Fruit fly (Drosophila melanogaster): ENCODE data around the gene CG8420.

CG8420 gene

DNA sequence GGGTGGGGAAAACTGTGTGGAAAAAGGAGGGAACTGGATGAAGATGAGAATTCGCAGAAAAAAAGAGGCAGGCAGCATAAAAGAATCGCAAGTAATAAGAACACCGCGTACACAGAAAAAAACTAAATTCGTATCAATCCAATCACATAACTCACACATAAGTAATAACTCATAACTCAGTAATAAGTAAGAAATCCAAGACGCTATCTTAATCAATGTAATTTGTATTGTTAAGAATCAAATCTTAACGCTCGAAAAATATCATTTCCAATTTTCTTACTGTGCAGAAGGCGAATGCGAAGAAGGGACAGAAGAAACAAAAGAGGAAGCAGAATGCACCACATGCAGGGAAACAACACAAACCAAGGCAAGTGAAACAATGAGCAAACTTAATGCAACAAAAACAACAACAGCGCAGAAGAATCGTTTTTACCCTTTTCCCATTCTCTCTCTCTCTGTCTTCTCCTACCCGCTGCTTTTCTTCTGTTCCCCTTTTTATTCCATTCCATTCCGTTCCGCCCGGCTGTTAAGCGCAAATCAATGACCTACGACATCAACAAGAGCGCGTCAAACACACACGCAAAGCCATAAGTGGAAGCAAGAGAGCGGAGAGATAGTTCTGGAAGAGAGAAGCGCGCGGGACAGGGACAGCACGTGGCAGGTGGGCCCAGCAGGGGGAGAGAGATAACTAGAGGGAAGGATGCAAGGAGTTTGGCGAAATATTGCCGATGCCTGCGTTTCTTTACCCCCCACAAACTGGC is 17.2 kb upstream of the CG8420 start:
- TF ChIP-seq usp (GFP tag; optimal IDR thresholded peaks at IDR 0.05) (no peak), pan (optimal IDR thresholded peaks at IDR 0.05) (no peak), EcR (GFP tag; optimal IDR thresholded peaks at IDR 0.05) (peak; percentile 18 to 84), Dll (optimal IDR thresholded peaks at IDR 0.05) (peak; percentile 54), psq (optimal IDR thresholded peaks at IDR 0.05) (peak; percentile 35), CG8478 (optimal IDR thresholded peaks at IDR 0.05) (no peak)

DNA sequence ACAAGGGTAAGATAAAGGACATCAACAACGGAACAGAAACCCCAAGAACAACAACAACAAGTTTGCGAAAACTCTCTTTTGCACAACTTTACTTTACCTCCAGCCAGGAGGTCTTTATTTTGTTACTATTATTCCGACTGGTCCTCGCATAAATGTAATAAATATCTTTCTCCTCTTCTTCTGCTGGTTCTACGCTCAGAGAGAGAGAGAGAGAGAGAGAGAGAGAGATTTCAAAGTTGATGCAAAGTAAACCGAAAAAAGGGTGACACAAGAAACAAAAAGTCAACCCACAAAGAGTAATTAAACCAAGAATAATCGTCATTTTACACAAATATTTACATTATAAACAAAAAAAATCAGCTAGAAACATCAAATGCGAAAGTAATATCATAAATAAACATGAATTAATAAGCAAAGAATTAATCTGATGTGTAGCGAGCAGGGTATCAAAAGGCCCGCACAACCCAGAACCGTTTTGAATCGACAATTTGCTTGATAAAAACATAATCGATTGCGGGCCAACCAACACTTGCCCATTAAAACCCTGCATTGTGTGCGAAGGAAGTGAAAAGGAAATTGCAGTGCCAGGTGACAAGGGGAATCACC is 16.4 kb upstream of the CG8420 start:
- TF ChIP-seq Dll (optimal IDR thresholded peaks at IDR 0.05) (no peak), usp (GFP tag; optimal IDR thresholded peaks at IDR 0.05) (no peak), psq (optimal IDR thresholded peaks at IDR 0.05) (no peak), pan (optimal IDR thresholded peaks at IDR 0.05) (no peak), CG8478 (optimal IDR thresholded peaks at IDR 0.05) (no peak), EcR (GFP tag; optimal IDR thresholded peaks at IDR 0.05) (no peak)

DNA sequence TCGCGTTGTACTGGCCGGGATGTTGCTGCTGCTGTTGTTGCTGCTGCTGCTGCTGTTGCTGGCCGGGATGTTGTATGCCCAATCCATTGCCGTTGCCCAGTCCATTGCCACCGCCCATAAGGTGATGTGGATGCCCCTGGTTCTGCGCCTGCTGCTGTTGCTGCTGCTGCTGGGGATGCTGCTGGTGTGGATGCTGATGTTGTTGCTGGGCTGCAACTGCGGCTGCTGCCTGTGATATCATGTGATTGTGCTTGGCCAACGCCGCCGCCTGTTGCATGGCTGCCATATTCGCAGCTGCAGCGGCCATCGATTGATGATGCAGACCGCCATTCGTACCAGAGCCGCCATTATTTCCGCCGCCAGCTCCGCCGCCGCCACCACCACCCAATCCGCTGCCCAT is 14.1 kb upstream of the CG8420 start:
- TF ChIP-seq Dll (optimal IDR thresholded peaks at IDR 0.05) (no peak), CG8478 (optimal IDR thresholded peaks at IDR 0.05) (no peak), psq (optimal IDR thresholded peaks at IDR 0.05) (no peak), usp (GFP tag; optimal IDR thresholded peaks at IDR 0.05) (no peak), pan (optimal IDR thresholded peaks at IDR 0.05) (no peak), EcR (GFP tag; optimal IDR thresholded peaks at IDR 0.05) (no peak)

DNA sequence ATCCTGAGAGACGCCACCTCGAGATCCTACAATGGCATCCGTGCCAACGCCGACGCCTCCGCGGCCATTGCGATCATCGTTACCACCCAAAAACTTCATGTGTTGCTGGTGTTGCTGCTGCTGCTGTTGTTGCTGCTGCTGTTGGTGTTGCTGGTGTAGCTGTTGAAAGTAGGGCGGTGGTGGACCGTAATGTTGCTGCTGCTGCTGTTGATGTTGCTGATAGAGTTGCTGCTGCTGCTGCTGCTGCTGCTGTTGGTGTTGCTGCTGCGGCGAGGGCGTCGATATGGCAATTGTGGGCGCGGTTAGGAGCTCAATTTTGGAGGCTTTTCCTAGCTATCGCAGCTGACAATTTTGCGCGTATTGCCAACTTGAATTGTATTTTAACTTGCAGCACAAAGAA is 12.7 kb upstream of the CG8420 start:
- TF ChIP-seq CG8478 (optimal IDR thresholded peaks at IDR 0.05) (no peak), usp (GFP tag; optimal IDR thresholded peaks at IDR 0.05) (no peak)

DNA sequence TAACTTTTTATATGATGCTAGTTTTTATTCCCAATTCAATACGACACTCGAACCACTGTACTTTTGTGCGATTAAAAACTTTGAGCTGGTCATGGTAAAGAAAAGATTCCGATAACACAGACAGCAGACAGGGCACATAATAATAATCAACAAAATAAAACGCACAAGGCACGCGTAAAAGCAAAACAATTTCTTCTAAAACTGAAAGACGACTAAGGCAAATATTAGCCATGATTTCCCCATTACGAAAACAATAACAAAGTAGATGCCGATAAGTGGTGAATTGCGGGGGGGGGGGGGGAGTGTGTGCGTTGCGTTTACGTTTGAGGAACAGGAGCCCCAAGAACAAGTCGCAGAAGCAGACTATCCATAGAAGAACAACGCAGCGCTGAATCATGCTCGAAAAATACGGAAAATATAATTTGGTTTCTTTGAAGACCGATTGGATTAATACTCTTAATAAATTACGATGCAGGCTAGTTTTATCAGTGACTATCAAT is 11.6 kb upstream of the CG8420 start:
- TF ChIP-seq usp (GFP tag; optimal IDR thresholded peaks at IDR 0.05) (no peak), pan (optimal IDR thresholded peaks at IDR 0.05) (no peak), Dll (optimal IDR thresholded peaks at IDR 0.05) (no peak), EcR (GFP tag; optimal IDR thresholded peaks at IDR 0.05) (no peak), CG8478 (optimal IDR thresholded peaks at IDR 0.05) (no peak), psq (optimal IDR thresholded peaks at IDR 0.05) (no peak)

DNA sequence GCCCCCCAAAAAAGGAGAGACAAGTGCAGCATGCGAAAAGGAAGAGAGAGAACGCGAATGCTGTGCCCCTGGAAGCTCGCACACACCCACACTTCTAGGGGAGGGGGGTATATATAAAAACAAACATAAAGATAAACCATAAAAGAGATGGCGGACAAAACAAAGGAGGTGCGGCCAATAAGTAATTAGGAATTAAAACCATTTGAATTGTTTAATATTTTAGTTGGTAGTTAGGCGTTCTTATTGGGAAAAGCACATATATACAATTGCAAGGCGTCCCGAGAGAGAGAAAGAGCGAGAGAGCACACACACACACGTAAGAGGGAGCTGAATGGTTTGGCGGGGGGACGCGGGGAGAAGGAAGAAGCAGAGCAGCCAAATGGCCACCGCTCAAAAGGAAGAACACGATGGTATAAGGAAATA is 10.4 kb upstream of the CG8420 start:
- no peak for TF ChIP-seq EcR (GFP tag; optimal IDR thresholded peaks at IDR 0.05)
- TF ChIP-seq usp (GFP tag; optimal IDR thresholded peaks at IDR 0.05), result no peak
- no peak for TF ChIP-seq Dll (optimal IDR thresholded peaks at IDR 0.05)
- TF ChIP-seq CG8478 (optimal IDR thresholded peaks at IDR 0.05), result no peak

DNA sequence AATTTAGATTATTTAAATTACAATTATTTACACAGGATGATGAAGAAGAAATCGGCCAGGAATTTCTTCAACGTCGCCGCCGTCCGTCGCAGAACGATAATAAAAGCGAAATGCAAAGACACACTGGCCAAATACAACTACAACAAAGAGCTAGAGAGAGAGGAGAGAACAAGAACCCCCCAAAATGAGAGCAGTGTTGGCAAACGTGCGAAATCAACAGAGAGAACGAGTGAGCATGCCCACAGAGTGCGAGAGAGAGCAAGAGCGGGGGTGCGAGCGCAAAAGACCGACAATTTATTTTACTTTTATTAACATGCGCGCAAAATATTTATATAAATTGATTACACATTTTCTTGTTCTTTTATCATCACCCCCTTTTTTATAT is 9.6 kb upstream of the CG8420 start:
- TF ChIP-seq pan (optimal IDR thresholded peaks at IDR 0.05), result no peak
- no peak for TF ChIP-seq CG8478 (optimal IDR thresholded peaks at IDR 0.05)
- no peak for TF ChIP-seq usp (GFP tag; optimal IDR thresholded peaks at IDR 0.05)
- peak; percentile 93 for TF ChIP-seq Dll (optimal IDR thresholded peaks at IDR 0.05)
- no peak for TF ChIP-seq EcR (GFP tag; optimal IDR thresholded peaks at IDR 0.05)

DNA sequence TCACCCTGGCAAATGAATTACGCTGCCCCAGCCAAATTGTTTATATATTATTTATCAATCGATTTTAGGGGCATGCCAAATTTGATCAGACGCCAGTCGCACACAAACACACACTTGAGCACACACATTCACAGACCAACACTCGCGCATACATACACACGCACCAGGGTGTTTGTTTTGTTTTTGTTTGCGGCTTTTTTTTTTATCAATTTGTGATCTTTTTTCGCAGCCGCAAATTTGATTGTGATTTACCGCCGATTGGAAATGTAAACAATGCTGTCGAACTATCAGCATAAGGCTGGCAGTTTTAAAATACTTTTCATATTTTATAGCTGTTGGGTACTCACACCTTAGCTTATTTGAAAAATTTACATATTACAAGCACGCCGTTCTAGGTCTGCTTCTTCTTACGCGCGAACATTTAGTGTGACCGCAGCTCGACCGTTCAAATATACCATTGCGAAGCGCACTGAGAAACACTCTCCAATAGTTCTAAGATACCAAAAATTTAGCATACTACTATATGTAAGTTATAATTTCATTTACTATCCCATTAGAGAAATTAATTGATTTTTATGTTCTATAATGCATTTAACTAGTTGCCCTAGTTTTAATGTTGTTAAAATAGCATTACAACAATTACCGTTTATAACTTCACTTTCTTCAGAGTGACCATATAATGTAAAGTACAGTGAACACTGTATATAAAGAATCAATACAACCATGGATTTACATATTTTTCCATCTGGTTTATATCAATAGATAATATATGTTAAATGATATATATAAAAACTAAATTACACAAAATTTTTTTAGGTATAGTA is 9.0 kb upstream of the CG8420 start, which contains the start of gene pum:
Gene pum (minus strand): TSS at position 415 of the 824 bp plus-strand sequence.
- TF ChIP-seq EcR (GFP tag; optimal IDR thresholded peaks at IDR 0.05), result no peak

DNA sequence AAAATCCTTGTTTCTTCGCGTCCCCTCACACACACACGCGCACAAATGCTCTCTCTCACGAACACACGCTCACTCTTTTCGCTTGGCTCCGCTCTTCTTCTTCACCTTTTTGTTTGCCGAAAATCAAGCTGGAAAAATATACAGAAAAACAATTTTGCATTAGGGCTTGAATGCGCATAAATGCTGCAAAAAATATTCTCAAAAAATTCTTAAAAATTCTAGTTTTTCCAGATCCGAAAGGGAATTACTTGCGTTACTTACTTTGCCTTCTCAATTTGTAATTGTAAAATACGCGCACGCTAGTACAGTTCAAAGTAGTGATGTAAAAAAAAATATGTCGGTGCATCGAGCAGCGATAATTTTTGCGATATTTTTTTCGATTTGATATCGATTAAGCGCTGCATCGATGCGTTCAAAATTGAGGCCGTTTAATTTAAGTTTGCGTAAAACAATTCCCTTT is 6.5 kb upstream of the CG8420 start:
- TF ChIP-seq CG8478 (optimal IDR thresholded peaks at IDR 0.05) (no peak), Dll (optimal IDR thresholded peaks at IDR 0.05) (no peak), usp (GFP tag; optimal IDR thresholded peaks at IDR 0.05) (no peak), EcR (GFP tag; optimal IDR thresholded peaks at IDR 0.05) (no peak), psq (optimal IDR thresholded peaks at IDR 0.05) (no peak), pan (optimal IDR thresholded peaks at IDR 0.05) (no peak)

DNA sequence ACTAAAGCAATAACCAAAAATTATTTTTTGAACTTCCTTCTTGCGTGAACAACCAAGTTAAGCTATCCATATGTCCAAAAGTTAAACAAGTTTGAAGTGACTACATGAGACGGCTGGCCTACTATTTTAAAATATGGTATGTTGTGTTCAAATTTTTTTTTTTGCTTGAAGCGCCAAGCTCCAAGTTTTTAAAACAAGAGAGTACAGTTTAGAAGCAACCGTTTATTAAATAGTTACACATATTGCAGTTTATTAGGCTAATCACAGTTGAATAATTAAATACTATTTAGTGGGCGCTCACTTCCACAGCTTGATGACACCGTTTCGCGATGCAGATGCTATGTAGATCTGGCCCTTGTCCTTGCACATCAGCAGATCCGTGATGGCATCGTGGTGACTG is 5.9 kb upstream of the CG8420 start, which contains the start of gene D1:
Gene D1 (minus strand): TSS at position 101 of the 400 bp plus-strand sequence.
- no peak for TF ChIP-seq psq (optimal IDR thresholded peaks at IDR 0.05)
- TF ChIP-seq CG8478 (optimal IDR thresholded peaks at IDR 0.05), result no peak
- no peak for TF ChIP-seq Dll (optimal IDR thresholded peaks at IDR 0.05)
- no peak for TF ChIP-seq usp (GFP tag; optimal IDR thresholded peaks at IDR 0.05)
- TF ChIP-seq pan (optimal IDR thresholded peaks at IDR 0.05), result no peak
- TF ChIP-seq EcR (GFP tag; optimal IDR thresholded peaks at IDR 0.05), result no peak

DNA sequence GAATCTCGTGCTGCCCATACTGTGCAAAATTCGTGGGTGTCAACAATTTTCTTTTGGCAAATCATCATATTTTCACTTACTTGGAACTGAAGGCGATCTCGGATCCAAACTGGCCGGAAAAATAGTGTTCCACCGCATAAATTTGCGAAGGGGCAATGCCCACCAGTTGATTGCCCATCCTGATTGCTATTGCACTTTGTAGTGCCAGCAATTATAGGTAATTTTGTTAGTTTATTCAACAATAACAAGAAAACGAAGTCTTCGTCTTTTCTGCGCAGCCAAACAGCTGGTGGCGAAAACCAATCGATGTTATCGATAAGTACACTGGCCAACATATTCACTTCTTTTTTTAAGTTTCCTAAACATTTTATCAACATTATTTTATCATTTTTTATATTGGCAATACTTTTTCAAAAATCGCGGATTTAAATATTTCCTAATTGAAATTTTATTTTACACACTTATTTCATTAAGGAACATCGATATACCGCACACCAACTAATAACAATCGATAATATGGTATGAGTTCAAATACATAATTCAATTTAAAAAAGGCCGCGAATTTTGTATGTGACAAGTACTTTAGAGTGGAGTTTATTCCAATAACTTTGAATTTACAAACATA is 761 bp upstream of the CG8420 start, which contains the start of gene Vps15:
Gene Vps15 (minus strand): TSS at position 294 of the 625 bp plus-strand sequence.
- TF ChIP-seq CG8478 (optimal IDR thresholded peaks at IDR 0.05), result no peak

Measured in whole organism.